Worm (Caenorhabditis elegans): ENCODE measurements around the gene tlk-1.

- TF ChIP-seq W03F9.2 (tag; optimal IDR thresholded peaks at IDR 0.05) (no peak), dao-5 (tag; optimal IDR thresholded peaks at IDR 0.05) (no peak)
Observed at ce11 chrIII:9655802-9656201, 43.9 kb upstream of the tlk-1 start, which contains the start of gene C15H7.4.

Data from whole organism, L4/young adult.